Worm (Caenorhabditis elegans): ENCODE measurements around the gene Y66A7A.9.

The Y66A7A.9 gene

DNA sequence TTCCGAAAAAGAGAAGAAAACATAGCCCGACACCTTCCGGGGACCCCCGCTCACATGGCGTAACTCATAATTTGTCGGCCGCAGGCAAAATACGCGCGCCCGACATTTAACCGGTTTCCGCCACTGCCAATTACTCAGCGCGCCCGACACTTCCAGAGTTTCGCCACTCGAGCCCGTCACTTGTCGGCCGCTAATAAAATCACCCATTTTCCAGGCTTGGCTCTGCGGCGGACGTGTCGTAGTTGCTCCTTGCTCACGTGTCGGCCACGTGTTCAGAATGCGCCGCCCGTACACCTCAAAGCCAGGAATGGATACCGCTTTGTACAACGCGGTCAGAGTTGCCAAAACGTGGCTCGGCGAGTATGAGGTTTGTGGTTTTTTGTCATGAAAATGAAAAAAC is 15.4 kb upstream of the Y66A7A.9 start:
- no peak for TF ChIP-seq tra-4 (tag; optimal IDR thresholded peaks at IDR 0.05)
- TF ChIP-seq B0310.2 (tag; optimal IDR thresholded peaks at IDR 0.05): no peak
- TF ChIP-seq tbx-11 (GFP tag; IDR thresholded peaks at IDR 0.05): no peak
- TF ChIP-seq flt-1 (GFP tag; IDR thresholded peaks at IDR 0.05): no peak
- no peak for TF ChIP-seq hmg-4 (GFP tag; optimal IDR thresholded peaks at IDR 0.05)
- no peak for TF ChIP-seq scrt-1 (GFP tag; IDR thresholded peaks at IDR 0.05)
- TF ChIP-seq hnd-1 (tag; optimal IDR thresholded peaks at IDR 0.05): no peak
- TF ChIP-seq ceh-13 (GFP tag; optimal IDR thresholded peaks at IDR 0.05): no peak
- TF ChIP-seq ceh-36 (tag; optimal IDR thresholded peaks at IDR 0.05): no peak
- no peak for TF ChIP-seq tbx-37 (GFP tag; conservative IDR thresholded peaks at IDR 0.05)
- no peak for TF ChIP-seq aly-1 (tag; optimal IDR thresholded peaks at IDR 0.05)
- TF ChIP-seq sea-1 (GFP tag; conservative IDR thresholded peaks at IDR 0.05): no peak
- TF ChIP-seq F13C5.2 (tag; optimal IDR thresholded peaks at IDR 0.05): no peak
- no peak for TF ChIP-seq ets-7 (tag; optimal IDR thresholded peaks at IDR 0.05)
- no peak for TF ChIP-seq ama-1 (optimal IDR thresholded peaks at IDR 0.05)
- TF ChIP-seq pes-1 (GFP tag; IDR thresholded peaks at IDR 0.05): no peak
- TF ChIP-seq hmbx-1 (tag; optimal IDR thresholded peaks at IDR 0.05): no peak

DNA sequence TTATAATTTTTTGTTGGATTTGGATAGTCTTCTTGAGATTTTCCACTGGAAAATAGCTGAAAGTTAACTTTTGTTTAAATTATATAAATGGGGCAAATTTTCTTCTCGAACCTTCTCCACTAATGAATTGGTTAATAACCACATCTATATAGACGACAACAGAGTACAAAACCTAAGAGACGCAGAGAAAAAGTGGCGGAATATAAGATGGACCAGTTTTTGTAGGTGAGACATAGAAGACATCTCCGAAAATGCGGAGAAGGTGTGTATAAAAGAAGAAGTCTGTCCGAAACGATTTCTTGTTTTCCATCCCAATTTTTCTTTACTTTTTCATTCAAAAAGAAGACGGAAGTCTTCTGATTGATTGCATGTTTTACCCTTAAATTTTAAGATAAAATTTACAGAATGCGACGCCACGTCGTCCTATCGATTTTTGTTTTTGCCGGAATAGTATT is 12.6 kb upstream of the Y66A7A.9 start, which contains the start of gene gly-8:
Gene gly-8 (plus strand): TSS at position 405 of the 455 bp plus-strand sequence.
- TF ChIP-seq hmg-4 (GFP tag; optimal IDR thresholded peaks at IDR 0.05) (no peak), sea-1 (GFP tag; conservative IDR thresholded peaks at IDR 0.05) (no peak), tbx-37 (GFP tag; conservative IDR thresholded peaks at IDR 0.05) (no peak), scrt-1 (GFP tag; IDR thresholded peaks at IDR 0.05) (no peak), B0310.2 (tag; optimal IDR thresholded peaks at IDR 0.05) (no peak), ets-7 (tag; optimal IDR thresholded peaks at IDR 0.05) (no peak)

DNA sequence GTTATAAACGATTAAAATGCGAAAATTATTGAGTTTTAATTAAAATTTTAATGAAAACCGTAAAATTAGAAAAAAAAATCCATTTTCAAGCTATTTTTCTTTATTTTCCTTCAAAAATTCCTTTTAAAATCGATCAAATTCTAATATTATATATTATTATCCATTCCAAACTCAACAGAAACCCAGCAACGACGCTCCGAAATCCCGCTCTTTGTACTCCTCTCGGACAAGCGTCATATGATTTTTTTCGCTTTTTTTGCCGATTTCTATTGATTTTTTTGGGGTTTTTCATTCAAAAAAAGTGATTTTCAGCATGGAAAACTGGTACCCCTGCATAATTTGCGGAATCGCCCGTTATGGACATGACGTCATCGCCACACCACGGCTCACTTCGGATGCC is 4.2 kb upstream of the Y66A7A.9 start, which contains the start of gene ceh-91:
Gene ceh-91 (plus strand): TSS at position 301 of the 400 bp plus-strand sequence.
- TF ChIP-seq ets-7 (tag; optimal IDR thresholded peaks at IDR 0.05): no peak
- TF ChIP-seq B0310.2 (tag; optimal IDR thresholded peaks at IDR 0.05): no peak
- TF ChIP-seq hmbx-1 (tag; optimal IDR thresholded peaks at IDR 0.05): no peak
- TF ChIP-seq tbx-11 (GFP tag; IDR thresholded peaks at IDR 0.05): no peak
- no peak for TF ChIP-seq hmg-4 (GFP tag; optimal IDR thresholded peaks at IDR 0.05)
- TF ChIP-seq tra-4 (tag; optimal IDR thresholded peaks at IDR 0.05): no peak
- no peak for TF ChIP-seq tbx-37 (GFP tag; conservative IDR thresholded peaks at IDR 0.05)
- no peak for TF ChIP-seq pes-1 (GFP tag; IDR thresholded peaks at IDR 0.05)
- no peak for TF ChIP-seq ama-1 (optimal IDR thresholded peaks at IDR 0.05)
- no peak for TF ChIP-seq ceh-36 (tag; optimal IDR thresholded peaks at IDR 0.05)

DNA sequence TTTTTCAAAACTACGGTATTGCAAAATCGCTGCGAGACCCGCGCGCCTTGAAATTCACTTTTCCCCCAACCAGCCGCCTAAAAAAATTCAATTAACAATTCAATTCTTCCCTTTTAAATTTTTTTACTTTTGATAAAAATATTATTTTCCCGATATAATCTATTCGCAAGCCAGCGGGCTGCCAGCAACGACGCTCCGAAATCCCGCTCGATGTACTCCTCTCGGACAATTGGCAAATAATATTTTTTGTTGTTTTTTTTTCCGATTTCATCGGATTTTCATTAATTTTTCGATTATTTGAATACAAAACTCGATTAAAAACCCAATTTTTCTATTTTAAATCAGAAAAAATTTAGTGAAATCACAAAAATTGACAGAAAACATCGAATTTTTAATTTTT is 3.5 kb upstream of the Y66A7A.9 start:
- no peak for TF ChIP-seq ama-1 (optimal IDR thresholded peaks at IDR 0.05)
- no peak for TF ChIP-seq scrt-1 (GFP tag; IDR thresholded peaks at IDR 0.05)
- no peak for TF ChIP-seq hmbx-1 (tag; optimal IDR thresholded peaks at IDR 0.05)
- no peak for TF ChIP-seq hnd-1 (tag; optimal IDR thresholded peaks at IDR 0.05)
- no peak for TF ChIP-seq sea-1 (GFP tag; conservative IDR thresholded peaks at IDR 0.05)
- TF ChIP-seq tra-4 (tag; optimal IDR thresholded peaks at IDR 0.05): no peak
- TF ChIP-seq B0310.2 (tag; optimal IDR thresholded peaks at IDR 0.05): no peak
- TF ChIP-seq hmg-4 (GFP tag; optimal IDR thresholded peaks at IDR 0.05): no peak

DNA sequence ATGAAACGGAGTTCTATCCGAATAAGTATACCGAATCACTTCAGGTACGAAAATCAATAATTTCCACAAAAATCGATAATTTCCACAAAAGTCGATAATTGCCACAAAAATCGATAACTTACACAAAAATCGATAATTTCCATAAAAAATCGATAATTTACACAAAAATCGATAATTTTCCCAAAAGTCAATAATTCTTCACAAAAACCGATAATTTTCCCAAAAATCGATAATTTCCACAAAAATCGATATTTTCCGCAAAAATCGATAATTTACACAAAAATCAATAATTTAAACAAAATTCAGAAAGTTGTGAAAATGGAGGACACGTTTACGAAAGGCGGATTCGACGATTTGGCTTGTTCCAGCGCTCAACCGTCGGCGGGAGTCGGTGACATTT is 2.6 kb upstream of the Y66A7A.9 start:
- TF ChIP-seq tbx-11 (GFP tag; IDR thresholded peaks at IDR 0.05) (no peak), ets-7 (tag; optimal IDR thresholded peaks at IDR 0.05) (no peak)

DNA sequence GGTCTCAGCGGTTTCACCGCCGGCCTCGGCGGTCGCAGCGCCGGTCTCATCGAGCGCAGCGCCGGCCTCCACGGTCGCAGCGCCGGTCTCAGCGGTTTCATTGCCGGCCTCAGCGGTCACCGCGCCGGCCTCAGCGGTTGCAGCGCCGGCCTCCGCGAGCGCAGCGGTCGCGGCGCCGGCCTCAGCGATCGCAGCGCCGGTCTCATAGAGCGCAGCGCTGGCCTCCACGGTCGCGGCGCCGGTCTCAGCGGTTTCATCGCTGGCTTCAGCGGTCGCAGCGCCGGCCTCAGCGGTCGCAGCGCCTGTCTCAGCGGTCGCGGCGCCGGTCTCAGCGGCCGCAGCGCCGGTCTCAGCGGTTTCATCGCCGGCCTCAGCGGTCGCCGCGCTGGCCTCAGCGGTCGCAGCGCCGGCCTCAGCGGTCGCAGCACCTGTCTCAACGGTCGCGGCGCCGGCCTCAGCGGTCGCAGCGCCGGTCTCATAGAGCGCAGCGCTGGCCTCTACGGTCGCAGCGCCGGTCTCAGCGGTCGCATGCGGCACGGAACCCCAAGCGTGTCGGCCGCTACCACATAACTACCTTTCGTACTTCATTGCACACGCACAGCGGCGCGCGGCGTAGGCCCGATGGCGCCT is 538 bp downstream of the Y66A7A.9 start:
- TF ChIP-seq pes-1 (GFP tag; IDR thresholded peaks at IDR 0.05) (0 out of 2 replicates have a peak, but pooled peaks have one; percentile 44), ceh-13 (GFP tag; optimal IDR thresholded peaks at IDR 0.05) (no peak)

DNA sequence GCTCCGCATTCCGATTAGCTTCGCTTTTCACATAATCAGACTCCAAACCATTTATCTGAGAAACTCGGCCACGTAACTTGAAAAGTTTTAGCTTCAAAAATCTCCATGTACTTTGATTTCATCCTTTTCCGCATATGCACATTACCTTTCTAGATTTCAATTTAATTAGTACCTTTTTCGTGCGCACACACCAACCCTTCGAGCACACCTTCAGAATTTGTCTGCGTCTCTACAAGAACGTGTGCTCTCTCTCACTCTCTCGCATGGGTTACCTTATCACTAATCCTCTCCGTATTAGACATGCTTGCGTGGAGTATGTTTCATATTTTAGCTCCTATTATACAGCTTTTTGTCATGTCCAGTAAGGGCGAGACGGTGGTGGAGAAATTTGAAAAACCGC is 2.7 kb downstream of the Y66A7A.9 start, which contains the start of gene Y66D12A.30:
Gene Y66D12A.30 (plus strand): TSS at position 301 of the 400 bp plus-strand sequence.
- TF ChIP-seq hnd-1 (tag; optimal IDR thresholded peaks at IDR 0.05) (no peak), tra-4 (tag; optimal IDR thresholded peaks at IDR 0.05) (no peak), tbx-11 (GFP tag; IDR thresholded peaks at IDR 0.05) (no peak), hmg-4 (GFP tag; optimal IDR thresholded peaks at IDR 0.05) (no peak), flt-1 (GFP tag; IDR thresholded peaks at IDR 0.05) (no peak), sea-1 (GFP tag; conservative IDR thresholded peaks at IDR 0.05) (no peak), ceh-13 (GFP tag; optimal IDR thresholded peaks at IDR 0.05) (no peak), F13C5.2 (tag; optimal IDR thresholded peaks at IDR 0.05) (no peak), scrt-1 (GFP tag; IDR thresholded peaks at IDR 0.05) (no peak), tbx-37 (GFP tag; conservative IDR thresholded peaks at IDR 0.05) (no peak), pes-1 (GFP tag; IDR thresholded peaks at IDR 0.05) (no peak), ets-7 (tag; optimal IDR thresholded peaks at IDR 0.05) (no peak), ceh-36 (tag; optimal IDR thresholded peaks at IDR 0.05) (no peak), hmbx-1 (tag; optimal IDR thresholded peaks at IDR 0.05) (no peak)

DNA sequence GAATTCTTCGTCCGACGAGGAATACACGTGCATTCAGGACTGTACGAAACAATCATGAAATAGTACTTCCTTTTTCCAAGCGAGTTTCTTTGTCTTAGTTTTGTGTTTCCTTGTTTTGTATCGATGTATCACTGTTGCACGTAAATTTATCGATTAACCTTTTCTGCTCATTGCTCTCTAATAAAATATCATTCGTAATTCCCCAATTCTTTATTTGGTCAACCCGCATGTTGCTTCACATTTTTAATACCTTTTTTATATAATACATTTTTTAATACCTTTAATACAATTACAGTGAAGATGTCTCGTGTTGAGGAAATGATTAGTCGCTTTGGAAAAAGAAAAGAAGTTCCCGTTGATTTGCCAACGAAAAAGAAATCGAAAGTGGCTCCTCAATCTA is 4.4 kb downstream of the Y66A7A.9 start, which contains the start of gene Y66D12A.1:
Gene Y66D12A.1 (plus strand): TSS at position 301 of the 400 bp plus-strand sequence.
- no peak for TF ChIP-seq ets-7 (tag; optimal IDR thresholded peaks at IDR 0.05)
- TF ChIP-seq ama-1 (optimal IDR thresholded peaks at IDR 0.05): no peak
- TF ChIP-seq hmbx-1 (tag; optimal IDR thresholded peaks at IDR 0.05): no peak
- no peak for TF ChIP-seq flt-1 (GFP tag; IDR thresholded peaks at IDR 0.05)
- TF ChIP-seq F13C5.2 (tag; optimal IDR thresholded peaks at IDR 0.05): no peak
- TF ChIP-seq sea-1 (GFP tag; conservative IDR thresholded peaks at IDR 0.05): no peak

All from whole organism, early embryonic.